Fruit fly (Drosophila melanogaster): ENCODE measurements around the gene mnb.

mnb gene

dm6 chrX:17870614-17871394, 16.2 kb downstream of the mnb start:
- TF ChIP-seq CTCF (optimal IDR thresholded peaks at IDR 0.05): peak in 1 of 2 experiments; percentile 65
- TF ChIP-seq CG8478 (optimal IDR thresholded peaks at IDR 0.05): no peak

DNA sequence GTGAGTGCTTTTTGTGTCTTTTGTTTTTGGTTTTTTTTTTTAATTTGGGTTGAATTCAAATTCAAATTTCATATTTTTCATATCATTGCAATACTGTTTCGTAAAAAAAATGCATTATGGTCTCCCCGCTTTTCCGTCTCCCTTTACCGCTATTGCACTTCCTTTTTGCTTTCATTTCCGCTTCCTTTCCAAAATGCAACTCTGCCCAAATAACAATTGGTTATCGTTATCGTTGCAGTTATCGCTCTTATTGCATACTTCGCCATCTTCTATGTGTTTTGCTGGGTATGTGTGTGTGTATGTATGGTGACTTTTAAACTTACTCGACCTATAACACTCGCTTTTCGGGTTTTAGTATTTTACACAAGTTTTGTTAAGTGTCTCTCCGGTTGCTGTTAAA, 21.9 kb downstream of the mnb start:
- TF ChIP-seq CTCF (optimal IDR thresholded peaks at IDR 0.05) (no peak), CG8478 (optimal IDR thresholded peaks at IDR 0.05) (no peak)

DNA sequence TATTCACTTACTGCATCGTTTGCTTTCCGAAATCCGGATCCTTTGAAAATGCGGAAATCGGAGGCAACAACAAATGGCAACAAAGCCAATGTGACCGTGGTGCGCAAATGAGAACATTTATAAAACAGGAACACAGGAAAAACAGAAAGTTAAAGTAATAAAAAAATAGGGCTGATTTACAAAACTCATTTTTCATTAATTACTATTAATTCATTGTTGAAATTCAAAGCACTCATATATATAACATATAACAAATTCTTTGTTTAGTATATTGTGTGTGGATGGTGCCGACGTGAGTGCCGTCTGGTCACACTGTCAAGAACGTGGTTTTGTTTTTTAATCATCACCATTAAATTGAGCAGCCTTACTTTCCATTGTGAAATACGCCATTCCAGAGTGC, 26.3 kb downstream of the mnb start, which contains the start of the genes Arp8 and CG6769:
Arp8 (minus strand) TSS at position 90 of the 400 bp plus-strand sequence.
CG6769 (plus strand) TSS at position 292 of the 400 bp plus-strand sequence.
- no peak for TF ChIP-seq CTCF (optimal IDR thresholded peaks at IDR 0.05)
- no peak for TF ChIP-seq CG8478 (optimal IDR thresholded peaks at IDR 0.05)

DNA sequence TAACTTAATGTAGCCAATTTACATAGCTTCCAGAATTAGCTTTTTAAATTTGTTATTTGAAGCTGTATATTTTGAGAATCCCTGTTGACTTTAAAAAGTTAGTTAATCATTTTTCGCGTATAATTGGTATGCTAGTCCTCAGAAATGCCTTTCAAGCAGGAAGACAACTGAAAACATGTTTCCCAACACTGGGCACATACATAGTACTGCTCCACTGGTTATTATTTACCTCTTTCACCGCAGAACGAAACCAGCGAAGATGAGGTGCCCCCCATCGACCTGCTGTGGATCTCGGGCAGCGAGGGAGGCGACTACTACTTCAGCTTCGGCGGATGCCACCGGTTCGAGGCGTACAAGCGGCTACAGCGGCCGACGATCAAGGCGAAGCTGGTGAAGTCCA, 29.2 kb downstream of the mnb start:
- TF ChIP-seq CG8478 (optimal IDR thresholded peaks at IDR 0.05) (no peak), CTCF (optimal IDR thresholded peaks at IDR 0.05) (no peak)

- TF ChIP-seq CTCF (optimal IDR thresholded peaks at IDR 0.05) (no peak), CG8478 (optimal IDR thresholded peaks at IDR 0.05) (no peak)
Observed at dm6 chrX:17856458-17857277, 30.4 kb downstream of the mnb start, which contains the start of gene Srx. TSS of gene Srx (plus strand) at chrX:17856974.

DNA sequence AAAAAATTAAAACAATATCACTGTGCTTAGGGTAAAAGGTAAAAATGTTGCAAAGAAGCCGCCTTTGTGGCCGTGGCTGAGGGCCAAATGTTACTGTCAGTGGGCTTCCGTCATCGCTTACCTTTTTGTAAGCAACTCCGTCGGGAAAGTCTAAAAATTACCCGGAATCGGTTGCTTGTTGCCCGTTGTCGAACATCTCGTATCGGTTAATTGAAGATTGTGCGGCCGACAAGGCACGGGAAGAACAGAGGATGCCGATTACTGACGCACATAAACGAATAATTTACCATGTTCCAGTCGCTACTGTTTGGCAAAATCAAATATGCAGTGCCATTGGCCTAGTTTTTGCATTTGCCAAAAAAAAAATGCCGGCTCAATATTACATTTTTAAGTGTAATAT, 31.0 kb downstream of the mnb start, which contains the start of gene Mco4:
Mco4 (minus strand) TSS at position 101 of the 400 bp plus-strand sequence.
- no peak for TF ChIP-seq CG8478 (optimal IDR thresholded peaks at IDR 0.05)
- no peak for TF ChIP-seq CTCF (optimal IDR thresholded peaks at IDR 0.05)

dm6 chrX:17852457-17852856, 34.6 kb downstream of the mnb start, which contains the start of gene CG32554:
TSS of gene CG32554 (minus strand) at chrX:17852685.
- no peak for TF ChIP-seq CTCF (optimal IDR thresholded peaks at IDR 0.05)

dm6 chrX:17850179-17850578, 36.8 kb downstream of the mnb start, which contains the start of the genes CG15814 and Spt7:
TSS of gene CG15814 (minus strand) at chrX:17850342.
TSS of gene Spt7 (plus strand) at chrX:17850460.
- peak; percentile 33 to 47 for TF ChIP-seq CTCF (optimal IDR thresholded peaks at IDR 0.05)
- TF ChIP-seq CG8478 (optimal IDR thresholded peaks at IDR 0.05): no peak

- no peak for TF ChIP-seq CTCF (optimal IDR thresholded peaks at IDR 0.05)
- TF ChIP-seq CG8478 (optimal IDR thresholded peaks at IDR 0.05): no peak
Observed at dm6 chrX:17845820-17846379, 41.1 kb downstream of the mnb start.

DNA sequence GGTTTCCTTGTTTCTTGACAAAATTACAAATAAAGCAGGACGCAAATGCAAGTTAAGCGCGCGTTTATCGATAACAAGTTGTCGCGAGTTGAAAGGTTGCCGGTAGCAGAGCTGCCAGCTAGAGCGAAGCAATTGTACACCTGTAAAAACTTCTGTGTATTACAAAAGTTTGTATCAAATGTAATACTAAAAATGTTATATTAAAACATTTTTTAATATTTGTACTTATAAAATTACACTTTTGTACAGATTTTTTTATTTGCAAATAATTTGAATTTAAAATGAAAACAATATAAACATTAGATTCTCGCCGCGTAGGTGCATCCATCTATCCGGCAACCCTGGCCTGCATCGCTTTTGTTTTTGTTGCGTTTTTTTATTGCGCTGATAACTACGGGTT, 42.4 kb downstream of the mnb start, which contains the start of the genes CG8142 and Ucp4A:
CG8142 (minus strand) TSS at position 82 of the 400 bp plus-strand sequence.
Ucp4A (plus strand) TSS at position 327 of the 400 bp plus-strand sequence.
- TF ChIP-seq CG8478 (optimal IDR thresholded peaks at IDR 0.05): no peak
- TF ChIP-seq CTCF (optimal IDR thresholded peaks at IDR 0.05): no peak

- TF ChIP-seq CG8478 (optimal IDR thresholded peaks at IDR 0.05): no peak
- TF ChIP-seq CTCF (optimal IDR thresholded peaks at IDR 0.05): peak in 1 of 2 experiments; percentile 47
Observed at dm6 chrX:17841923-17842322, 45.1 kb downstream of the mnb start, which contains the start of gene Taf9. TSS of gene Taf9 (plus strand) at chrX:17842161.

dm6 chrX:17836420-17836932, 50.5 kb downstream of the mnb start:
- TF ChIP-seq CTCF (optimal IDR thresholded peaks at IDR 0.05): no peak
- no peak for TF ChIP-seq CG8478 (optimal IDR thresholded peaks at IDR 0.05)

DNA sequence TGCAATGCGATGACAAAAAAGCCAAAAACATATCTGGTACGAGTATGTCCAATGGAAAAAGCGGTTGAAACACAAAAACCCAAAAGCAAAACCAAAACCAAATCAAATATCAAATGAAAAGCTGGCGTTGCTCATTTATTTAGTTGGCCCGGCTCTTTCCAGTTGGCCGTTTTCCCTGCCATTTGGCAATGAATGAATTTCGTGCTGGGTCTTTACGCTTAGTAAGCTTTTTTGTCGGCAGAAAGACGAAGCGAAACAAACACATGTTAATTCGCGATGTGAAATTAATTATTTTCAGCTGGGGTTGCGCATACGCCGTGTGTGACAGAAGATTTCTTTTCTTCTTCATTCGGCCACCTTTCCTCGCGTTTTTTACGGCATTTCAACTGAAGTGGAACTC, 52.3 kb downstream of the mnb start:
- no peak for TF ChIP-seq CG8478 (optimal IDR thresholded peaks at IDR 0.05)
- no peak for TF ChIP-seq CTCF (optimal IDR thresholded peaks at IDR 0.05)

DNA sequence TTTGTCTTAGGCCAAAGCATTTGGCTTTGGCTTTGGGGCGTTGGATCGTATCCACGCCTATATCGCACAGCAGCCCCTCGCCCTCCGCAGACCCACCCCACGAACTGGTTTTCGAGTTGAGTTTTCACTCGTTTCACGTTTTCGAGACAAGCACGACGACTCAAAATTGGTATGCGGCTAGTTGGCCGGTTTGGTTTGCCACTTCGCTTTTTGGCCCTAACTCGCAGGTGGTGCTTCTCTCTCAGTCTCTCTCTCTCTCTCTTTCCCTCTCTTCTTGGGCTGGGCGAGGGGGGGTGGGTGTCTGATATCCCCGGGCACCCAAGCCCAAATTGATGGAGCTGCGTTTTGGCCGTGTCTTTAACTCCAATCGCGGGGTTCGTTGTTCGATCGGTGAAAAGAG, 53.0 kb downstream of the mnb start:
- TF ChIP-seq CTCF (optimal IDR thresholded peaks at IDR 0.05) (no peak), CG8478 (optimal IDR thresholded peaks at IDR 0.05) (no peak)
